Worm (Caenorhabditis elegans) whole organism, L4/young adult: Measurements from ENCODE around the gene Y57A10C.8.
A peak's percentile ranks its signal among the peaks of the same experiment; 100 is the strongest.
"Not testable (repeated sequence)": the region's sequence is repeated elsewhere in the genome, so short reads cannot be mapped to it uniquely, and the experiment has no call there.

Experiments used
- W03F9.2 ChIP-seq: fragments of 150-350 bp; optimal IDR thresholded peaks from 2 replicates; lab custom pipeline; 2014; ENCODE audit warnings: missing biosample characterization, missing genetic modification characterization
- dao-5 ChIP-seq: sonication (generic microtip); optimal IDR thresholded peaks from 2 replicates; lab custom pipeline; 2016; ENCODE audit warnings: missing genotype, missing genetic modification characterization, moderate library complexity, missing compliant biosample characterization
- him-1 ChIP-seq: sonication (generic microtip); optimal IDR thresholded peaks from 2 replicates; lab custom pipeline; 2016; ENCODE audit warnings: missing genotype, missing genetic modification reagents, missing genetic modification characterization, missing compliant biosample characterization

Y57A10C.8 gene

ce11 chrII:12444679-12445376 lies 15.2 kb upstream of the Y57A10C.8 start, which contains the start of the genes W05H5.1 and pitr-6:
Gene W05H5.1, minus strand, starts transcription at chrII:12444779.
Gene pitr-6, plus strand, starts transcription at chrII:12445326.
- no peak for TF ChIP-seq dao-5
- TF ChIP-seq him-1 (tag; lab: Kevin White, UChicago): no peak
- TF ChIP-seq W03F9.2 (tag; lab: Kevin White, UChicago): no peak

ce11 chrII:12441164-12441563 lies 11.5 kb upstream of the Y57A10C.8 start, which contains the start of gene Y57A10C.10:
Gene Y57A10C.10, minus strand, starts transcription at chrII:12441264.
- TF ChIP-seq W03F9.2 (tag; lab: Kevin White, UChicago); him-1 (tag; lab: Kevin White, UChicago); dao-5: not testable (repeated sequence)

ce11 chrII:12438441-12438840 lies 8.8 kb upstream of the Y57A10C.8 start, which contains the start of gene Y57A10C.9:
Gene Y57A10C.9, minus strand, starts transcription at chrII:12438541.
- TF ChIP-seq dao-5 (no peak), him-1 (tag; lab: Kevin White, UChicago) (no peak)

- TF ChIP-seq W03F9.2 (tag; lab: Kevin White, UChicago) (no peak), dao-5 (no peak), him-1 (tag; lab: Kevin White, UChicago) (no peak)
Observed at ce11 chrII:12436717-12437116, 7.1 kb upstream of the Y57A10C.8 start.

- no peak for TF ChIP-seq W03F9.2 (tag; lab: Kevin White, UChicago)
- TF ChIP-seq dao-5: no peak
- TF ChIP-seq him-1 (tag; lab: Kevin White, UChicago): no peak
Observed at ce11 chrII:12435202-12435872, 5.7 kb upstream of the Y57A10C.8 start.

- no peak for TF ChIP-seq dao-5
- TF ChIP-seq him-1 (tag; lab: Kevin White, UChicago): no peak
- no peak for TF ChIP-seq W03F9.2 (tag; lab: Kevin White, UChicago)
Observed at ce11 chrII:12432356-12432755, 2.7 kb upstream of the Y57A10C.8 start, which contains the start of gene dct-12. Gene dct-12, minus strand, starts transcription at chrII:12432456.

ce11 chrII:12425644-12426222 lies 3.9 kb downstream of the Y57A10C.8 start, which contains the start of gene daf-22:
Gene daf-22, minus strand, starts transcription at chrII:12425694.
- no peak for TF ChIP-seq dao-5
- no peak for TF ChIP-seq him-1 (tag; lab: Kevin White, UChicago)
- TF ChIP-seq W03F9.2 (tag; lab: Kevin White, UChicago): peak; percentile 32

- TF ChIP-seq W03F9.2 (tag; lab: Kevin White, UChicago): no peak
- TF ChIP-seq him-1 (tag; lab: Kevin White, UChicago): no peak
- no peak for TF ChIP-seq dao-5
Observed at ce11 chrII:12420486-12420885, 9.2 kb downstream of the Y57A10C.8 start, which contains the start of gene sre-26. Gene sre-26, minus strand, starts transcription at chrII:12420586.

ce11 chrII:12417996-12418395 lies 11.6 kb downstream of the Y57A10C.8 start:
- no peak for TF ChIP-seq dao-5
- TF ChIP-seq W03F9.2 (tag; lab: Kevin White, UChicago): no peak
- TF ChIP-seq him-1 (tag; lab: Kevin White, UChicago): no peak

- TF ChIP-seq W03F9.2 (tag; lab: Kevin White, UChicago) (no peak), dao-5 (no peak), him-1 (tag; lab: Kevin White, UChicago) (no peak)
Observed at ce11 chrII:12417514-12417913, 12.1 kb downstream of the Y57A10C.8 start, which contains the start of gene sre-27. Gene sre-27, minus strand, starts transcription at chrII:12417614.

- no peak for TF ChIP-seq W03F9.2 (tag; lab: Kevin White, UChicago)
- TF ChIP-seq him-1 (tag; lab: Kevin White, UChicago): no peak
- TF ChIP-seq dao-5: no peak
Observed at ce11 chrII:12414805-12415204, 14.8 kb downstream of the Y57A10C.8 start, which contains the start of gene Y57A10C.11. Gene Y57A10C.11, minus strand, starts transcription at chrII:12414905.

ce11 chrII:12412417-12412816 lies 17.2 kb downstream of the Y57A10C.8 start, which contains the start of gene Y57A10C.1:
Gene Y57A10C.1, minus strand, starts transcription at chrII:12412517.
- TF ChIP-seq him-1 (tag; lab: Kevin White, UChicago) (no peak), dao-5 (no peak), W03F9.2 (tag; lab: Kevin White, UChicago) (no peak)

ce11 chrII:12410107-12410506 lies 19.5 kb downstream of the Y57A10C.8 start, which contains the start of gene F57G9.3:
Gene F57G9.3, minus strand, starts transcription at chrII:12410207.
- no peak for TF ChIP-seq W03F9.2 (tag; lab: Kevin White, UChicago)
- TF ChIP-seq dao-5: no peak
- no peak for TF ChIP-seq him-1 (tag; lab: Kevin White, UChicago)
